Worm (Caenorhabditis elegans): Measurements from ENCODE around the gene nspb-9.

Gene nspb-9

DNA sequence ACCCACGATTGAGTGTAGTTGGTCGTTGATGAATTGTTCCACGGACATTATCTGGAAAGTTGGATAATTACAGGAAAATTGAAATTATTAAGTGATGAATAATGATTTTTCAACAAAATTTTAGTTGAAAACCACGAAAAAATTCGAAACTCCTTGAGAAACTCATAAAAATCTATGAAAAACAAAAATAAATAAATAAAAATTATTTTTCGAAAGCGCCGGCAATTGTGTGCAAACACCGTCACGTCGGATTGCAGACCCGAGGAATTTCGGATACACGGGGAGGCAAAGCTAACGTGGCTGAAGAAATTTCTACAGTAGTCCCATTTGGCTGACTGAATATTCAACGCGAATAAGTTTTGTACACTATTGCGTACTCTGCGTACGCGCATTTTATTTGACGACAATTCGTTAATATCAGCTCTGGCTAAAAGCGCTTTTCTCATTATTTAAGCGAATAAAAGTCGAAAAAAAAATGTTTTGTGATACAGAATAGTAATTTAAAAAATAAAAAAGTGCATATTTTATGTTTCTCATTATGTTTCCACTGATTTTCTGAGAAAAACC lies 19.0 kb upstream of the nspb-9 start, which contains the start of gene mog-4:
Gene mog-4, minus strand, starts transcription at position 51 of the 567 bp plus-strand sequence.
- peak; percentile 91 for TF ChIP-seq tbx-37 (GFP tag; conservative IDR thresholded peaks at IDR 0.05)
- peak; percentile 69 for TF ChIP-seq scrt-1 (GFP tag; IDR thresholded peaks at IDR 0.05)
- TF ChIP-seq pes-1 (GFP tag; IDR thresholded peaks at IDR 0.05) = peak; percentile 73
- peak; percentile 68 for TF ChIP-seq tbx-11 (GFP tag; IDR thresholded peaks at IDR 0.05)
- TF ChIP-seq F13C5.2 (tag; optimal IDR thresholded peaks at IDR 0.05) = peak; percentile 71
- TF ChIP-seq sea-1 (GFP tag; conservative IDR thresholded peaks at IDR 0.05) = peak; percentile 41; the same call in 1 of the 2 replicates

DNA sequence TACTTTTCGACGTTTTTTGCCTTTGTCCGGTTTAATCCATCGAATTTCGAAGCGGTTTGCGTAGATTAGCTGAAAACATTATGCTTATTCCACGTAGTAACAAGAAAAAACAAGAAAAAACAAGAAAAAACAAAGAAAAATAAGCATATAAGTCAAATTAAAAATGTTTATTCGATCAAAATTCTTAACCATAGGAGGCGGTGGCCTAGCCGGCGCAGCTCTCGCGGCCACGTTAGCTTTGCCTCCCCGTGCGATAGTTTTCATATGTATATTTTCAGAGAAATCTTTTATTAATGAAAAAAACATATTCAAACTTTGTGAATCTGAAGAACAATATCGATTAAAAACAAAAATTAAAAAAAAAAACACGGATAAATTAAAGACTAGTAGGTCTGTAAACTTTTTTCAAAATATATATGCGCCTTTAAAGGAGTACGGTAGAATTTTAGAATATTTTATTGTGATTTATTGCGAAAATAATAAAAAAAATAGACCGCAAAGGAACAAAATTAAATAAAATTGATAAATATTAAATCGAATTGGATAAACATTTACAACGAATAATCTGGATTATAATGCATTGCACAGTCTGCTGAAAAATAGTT lies 16.8 kb upstream of the nspb-9 start:
- TF ChIP-seq tbx-37 (GFP tag; conservative IDR thresholded peaks at IDR 0.05) = peak; percentile 46

- TF ChIP-seq tbx-37 (GFP tag; conservative IDR thresholded peaks at IDR 0.05) = no peak
- TF ChIP-seq ceh-13 (GFP tag; optimal IDR thresholded peaks at IDR 0.05) = no peak
- TF ChIP-seq scrt-1 (GFP tag; IDR thresholded peaks at IDR 0.05) = no peak
- no peak for TF ChIP-seq hmg-4 (GFP tag; optimal IDR thresholded peaks at IDR 0.05)
- TF ChIP-seq pes-1 (GFP tag; IDR thresholded peaks at IDR 0.05) = no peak
- TF ChIP-seq tra-4 (tag; optimal IDR thresholded peaks at IDR 0.05) = no peak
- TF ChIP-seq hmbx-1 (tag; optimal IDR thresholded peaks at IDR 0.05) = no peak
- TF ChIP-seq hnd-1 (tag; optimal IDR thresholded peaks at IDR 0.05) = no peak
Measured at ce11 chrII:14567811-14568210, 12.8 kb upstream of the nspb-9 start.

- TF ChIP-seq hmg-4 (GFP tag; optimal IDR thresholded peaks at IDR 0.05) = peak; percentile 26
- no peak for TF ChIP-seq pes-1 (GFP tag; IDR thresholded peaks at IDR 0.05)
Measured at ce11 chrII:14569322-14569721, 11.3 kb upstream of the nspb-9 start.

DNA sequence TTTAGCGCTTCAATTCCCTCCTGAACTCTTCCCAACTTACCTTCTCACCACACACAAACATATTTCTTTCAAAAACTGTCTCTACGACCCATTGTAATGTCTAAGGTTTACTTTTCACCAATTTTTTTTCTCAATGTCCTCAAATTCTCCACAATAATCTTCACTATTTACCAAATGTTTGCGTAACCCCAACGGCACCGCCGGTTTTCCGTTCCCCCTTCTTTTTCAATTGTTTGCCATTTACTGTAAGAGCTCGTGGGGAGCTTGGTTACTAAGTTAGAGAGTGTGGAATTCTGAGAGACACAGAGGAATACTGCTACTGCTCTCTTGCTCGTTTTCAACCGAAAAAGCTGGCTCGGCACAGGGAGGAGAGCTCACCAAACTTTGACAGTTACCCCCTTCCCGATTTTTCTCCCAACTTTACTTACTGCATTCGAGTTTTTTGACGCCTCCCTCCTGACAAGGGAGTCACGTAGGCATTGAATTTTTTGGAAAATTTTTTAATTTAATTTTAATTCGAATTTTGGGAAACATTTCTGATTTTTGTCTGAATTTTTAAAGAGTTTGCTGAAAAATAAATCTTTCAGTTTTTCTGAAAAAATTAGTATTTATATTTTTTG lies 10.0 kb upstream of the nspb-9 start:
- TF ChIP-seq hmg-4 (GFP tag; optimal IDR thresholded peaks at IDR 0.05) = no peak
- no peak for TF ChIP-seq flt-1 (GFP tag; IDR thresholded peaks at IDR 0.05)
- no peak for TF ChIP-seq hmbx-1 (tag; optimal IDR thresholded peaks at IDR 0.05)
- no peak for TF ChIP-seq tbx-11 (GFP tag; IDR thresholded peaks at IDR 0.05)
- no peak for TF ChIP-seq ama-1 (optimal IDR thresholded peaks at IDR 0.05)
- TF ChIP-seq B0310.2 (tag; optimal IDR thresholded peaks at IDR 0.05) = no peak
- TF ChIP-seq hnd-1 (tag; optimal IDR thresholded peaks at IDR 0.05) = no peak
- no peak for TF ChIP-seq aly-1 (tag; optimal IDR thresholded peaks at IDR 0.05)
- no peak for TF ChIP-seq tra-4 (tag; optimal IDR thresholded peaks at IDR 0.05)
- TF ChIP-seq ets-7 (tag; optimal IDR thresholded peaks at IDR 0.05) = no peak
- TF ChIP-seq ceh-36 (tag; optimal IDR thresholded peaks at IDR 0.05) = no peak
- TF ChIP-seq F13C5.2 (tag; optimal IDR thresholded peaks at IDR 0.05) = no peak
- no peak for TF ChIP-seq sea-1 (GFP tag; conservative IDR thresholded peaks at IDR 0.05)
- TF ChIP-seq scrt-1 (GFP tag; IDR thresholded peaks at IDR 0.05) = no peak
- no peak for TF ChIP-seq ceh-13 (GFP tag; optimal IDR thresholded peaks at IDR 0.05)
- TF ChIP-seq pes-1 (GFP tag; IDR thresholded peaks at IDR 0.05) = no peak
- TF ChIP-seq tbx-37 (GFP tag; conservative IDR thresholded peaks at IDR 0.05) = no peak

ce11 chrII:14573315-14573714 lies 7.3 kb upstream of the nspb-9 start, which contains the start of gene madf-5:
madf-5 (plus strand) TSS chrII:14573615.
- no peak for TF ChIP-seq B0310.2 (tag; optimal IDR thresholded peaks at IDR 0.05)
- TF ChIP-seq flt-1 (GFP tag; IDR thresholded peaks at IDR 0.05) = no peak
- TF ChIP-seq sea-1 (GFP tag; conservative IDR thresholded peaks at IDR 0.05) = no peak
- TF ChIP-seq ama-1 (optimal IDR thresholded peaks at IDR 0.05) = no peak
- TF ChIP-seq ceh-13 (GFP tag; optimal IDR thresholded peaks at IDR 0.05) = no peak
- TF ChIP-seq scrt-1 (GFP tag; IDR thresholded peaks at IDR 0.05) = no peak
- no peak for TF ChIP-seq pes-1 (GFP tag; IDR thresholded peaks at IDR 0.05)
- no peak for TF ChIP-seq tra-4 (tag; optimal IDR thresholded peaks at IDR 0.05)

- no peak for TF ChIP-seq F13C5.2 (tag; optimal IDR thresholded peaks at IDR 0.05)
- no peak for TF ChIP-seq scrt-1 (GFP tag; IDR thresholded peaks at IDR 0.05)
- TF ChIP-seq tbx-37 (GFP tag; conservative IDR thresholded peaks at IDR 0.05) = no peak
Measured at ce11 chrII:14574790-14575189, 5.9 kb upstream of the nspb-9 start.

DNA sequence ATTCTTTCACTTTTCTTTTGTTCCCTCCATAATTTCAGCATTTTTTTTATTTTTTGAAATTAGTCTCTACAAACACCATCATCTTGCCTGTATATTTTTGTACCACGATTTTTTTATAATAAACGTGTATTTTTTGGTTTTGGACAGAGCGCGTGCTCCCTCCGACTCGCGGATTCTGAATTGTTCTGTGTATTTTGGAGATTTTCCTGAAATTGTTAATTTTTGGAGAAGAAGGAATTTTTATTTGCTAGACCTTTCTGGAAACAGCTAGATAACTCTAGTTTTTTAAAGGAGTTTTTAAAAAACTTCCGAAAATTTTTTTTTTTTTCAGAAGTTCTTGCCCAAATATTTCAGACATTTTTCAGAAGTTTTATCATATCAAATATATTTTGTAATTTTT lies 4.2 kb upstream of the nspb-9 start, which contains the start of gene C01G12.13:
Gene C01G12.13, plus strand, starts transcription at position 301 of the 400 bp plus-strand sequence.
- no peak for TF ChIP-seq ama-1 (optimal IDR thresholded peaks at IDR 0.05)
- TF ChIP-seq flt-1 (GFP tag; IDR thresholded peaks at IDR 0.05) = no peak
- no peak for TF ChIP-seq ceh-36 (tag; optimal IDR thresholded peaks at IDR 0.05)
- no peak for TF ChIP-seq ets-7 (tag; optimal IDR thresholded peaks at IDR 0.05)
- TF ChIP-seq ceh-13 (GFP tag; optimal IDR thresholded peaks at IDR 0.05) = no peak
- TF ChIP-seq tbx-11 (GFP tag; IDR thresholded peaks at IDR 0.05) = no peak
- no peak for TF ChIP-seq tbx-37 (GFP tag; conservative IDR thresholded peaks at IDR 0.05)
- no peak for TF ChIP-seq B0310.2 (tag; optimal IDR thresholded peaks at IDR 0.05)
- no peak for TF ChIP-seq aly-1 (tag; optimal IDR thresholded peaks at IDR 0.05)
- no peak for TF ChIP-seq sea-1 (GFP tag; conservative IDR thresholded peaks at IDR 0.05)
- no peak for TF ChIP-seq F13C5.2 (tag; optimal IDR thresholded peaks at IDR 0.05)
- no peak for TF ChIP-seq pes-1 (GFP tag; IDR thresholded peaks at IDR 0.05)

Data from whole organism, early embryonic.